Fruit fly (Drosophila melanogaster): ENCODE measurements around the gene CG17127.

Gene CG17127

dm6 chr2L:10732343-10732808 is 38.3 kb upstream of the CG17127 start, which contains the start of the genes EMC3 and Dpy-30L1 (continued):
- TF ChIP-seq Vsx2 (GFP tag; optimal IDR thresholded peaks at IDR 0.05; ENCODE audit: partially characterized antibody): no peak
- no peak for TF ChIP-seq Jra (GFP tag; optimal IDR thresholded peaks at IDR 0.05)
- TF ChIP-seq sage (GFP tag; optimal IDR thresholded peaks at IDR 0.05): no peak
- TF ChIP-seq dsf (GFP tag; optimal IDR thresholded peaks at IDR 0.05; ENCODE audit: borderline replicate concordance): no peak
- TF ChIP-seq Hnf4 (GFP tag; optimal IDR thresholded peaks at IDR 0.05): no peak
- TF ChIP-seq woc (GFP tag; optimal IDR thresholded peaks at IDR 0.05): no peak

dm6 chr2L:10735923-10736322 is 34.7 kb upstream of the CG17127 start, which contains the start of gene Nup107:
Gene Nup107, minus strand, starts transcription at chr2L:10736071.
- no peak for TF ChIP-seq dmrt93B (GFP tag; optimal IDR thresholded peaks at IDR 0.05)
- TF ChIP-seq N (GFP tag; optimal IDR thresholded peaks at IDR 0.05): peak; percentile 81

- no peak for TF ChIP-seq foxo (GFP tag; optimal IDR thresholded peaks at IDR 0.05)
- peak; percentile 67 for TF ChIP-seq ey (GFP tag; optimal IDR thresholded peaks at IDR 0.05)
- TF ChIP-seq sv (GFP tag; optimal IDR thresholded peaks at IDR 0.05): peak; percentile 87
- TF ChIP-seq OdsH (GFP tag; optimal IDR thresholded peaks at IDR 0.05): peak; percentile 61
- peak; percentile 100 for TF ChIP-seq Dif (GFP tag; optimal IDR thresholded peaks at IDR 0.05; ENCODE audit: partially characterized antibody)
- peak; percentile 26 for TF ChIP-seq CG32264 (GFP tag; optimal IDR thresholded peaks at IDR 0.05)
- TF ChIP-seq dl (GFP tag; optimal IDR thresholded peaks at IDR 0.05; ENCODE audit: insufficient read depth in 1 of 2, partially characterized antibody in 2 of 2): peak; percentile 98 to 100
- TF ChIP-seq Hr83 (GFP tag; optimal IDR thresholded peaks at IDR 0.05; ENCODE audit: poor library complexity, severe bottlenecking): peak; percentile 91
- TF ChIP-seq psq (GFP tag; optimal IDR thresholded peaks at IDR 0.05): peak; percentile 41
- no peak for TF ChIP-seq brk (GFP tag; optimal IDR thresholded peaks at IDR 0.05)
- TF ChIP-seq dmrt93B (GFP tag; optimal IDR thresholded peaks at IDR 0.05): no peak
- no peak for TF ChIP-seq Hr78 (GFP tag; optimal IDR thresholded peaks at IDR 0.05)
- TF ChIP-seq Vsx2 (GFP tag; optimal IDR thresholded peaks at IDR 0.05; ENCODE audit: partially characterized antibody): peak; percentile 100
- TF ChIP-seq rgr (GFP tag; optimal IDR thresholded peaks at IDR 0.05): peak; percentile 73
- TF ChIP-seq br (GFP tag; optimal IDR thresholded peaks at IDR 0.05): peak; percentile 67
- TF ChIP-seq GATAd (GFP tag; optimal IDR thresholded peaks at IDR 0.05): peak; percentile 75
These were observed 33.5 kb upstream of the CG17127 start, which contains the start of the genes Vha16-5 and CG12299 for dm6 chr2L:10736993-10737756. Gene Vha16-5, minus strand, starts transcription at chr2L:10737043. Gene CG12299, plus strand, starts transcription at chr2L:10737345.

dm6 chr2L:10743714-10744113 is 27.0 kb upstream of the CG17127 start, which contains the start of gene CG6729:
Gene CG6729, minus strand, starts transcription at chr2L:10743935.
- TF ChIP-seq h (GFP tag; optimal IDR thresholded peaks at IDR 0.05): no peak
- TF ChIP-seq dsf (GFP tag; optimal IDR thresholded peaks at IDR 0.05; ENCODE audit: borderline replicate concordance): no peak
- TF ChIP-seq sage (GFP tag; optimal IDR thresholded peaks at IDR 0.05): no peak
- TF ChIP-seq CG32264 (GFP tag; optimal IDR thresholded peaks at IDR 0.05): no peak
- TF ChIP-seq Myc (optimal IDR thresholded peaks at IDR 0.05): no peak
- TF ChIP-seq fru (GFP tag; optimal IDR thresholded peaks at IDR 0.05): no peak

- TF ChIP-seq HLH106 (tag; optimal IDR thresholded peaks at IDR 0.05) (no peak), usp (GFP tag; optimal IDR thresholded peaks at IDR 0.05) (no peak), Vsx2 (GFP tag; optimal IDR thresholded peaks at IDR 0.05; ENCODE audit: partially characterized antibody) (no peak), dl (GFP tag; optimal IDR thresholded peaks at IDR 0.05; ENCODE audit: insufficient read depth in 1 of 2, partially characterized antibody in 2 of 2) (no peak), sv (GFP tag; optimal IDR thresholded peaks at IDR 0.05) (no peak), Sp1 (GFP tag; optimal IDR thresholded peaks at IDR 0.05) (no peak), br (GFP tag; optimal IDR thresholded peaks at IDR 0.05) (no peak), GATAd (GFP tag; optimal IDR thresholded peaks at IDR 0.05) (no peak), OdsH (GFP tag; optimal IDR thresholded peaks at IDR 0.05) (no peak), foxo (GFP tag; optimal IDR thresholded peaks at IDR 0.05) (no peak), Myc (optimal IDR thresholded peaks at IDR 0.05) (no peak), lola (GFP tag; optimal IDR thresholded peaks at IDR 0.05) (no peak)
These were observed 22.4 kb upstream of the CG17127 start for dm6 chr2L:10748218-10748617.
